Fruit fly (Drosophila melanogaster): Measurements from ENCODE around the gene CG11878.

The CG11878 gene

DNA sequence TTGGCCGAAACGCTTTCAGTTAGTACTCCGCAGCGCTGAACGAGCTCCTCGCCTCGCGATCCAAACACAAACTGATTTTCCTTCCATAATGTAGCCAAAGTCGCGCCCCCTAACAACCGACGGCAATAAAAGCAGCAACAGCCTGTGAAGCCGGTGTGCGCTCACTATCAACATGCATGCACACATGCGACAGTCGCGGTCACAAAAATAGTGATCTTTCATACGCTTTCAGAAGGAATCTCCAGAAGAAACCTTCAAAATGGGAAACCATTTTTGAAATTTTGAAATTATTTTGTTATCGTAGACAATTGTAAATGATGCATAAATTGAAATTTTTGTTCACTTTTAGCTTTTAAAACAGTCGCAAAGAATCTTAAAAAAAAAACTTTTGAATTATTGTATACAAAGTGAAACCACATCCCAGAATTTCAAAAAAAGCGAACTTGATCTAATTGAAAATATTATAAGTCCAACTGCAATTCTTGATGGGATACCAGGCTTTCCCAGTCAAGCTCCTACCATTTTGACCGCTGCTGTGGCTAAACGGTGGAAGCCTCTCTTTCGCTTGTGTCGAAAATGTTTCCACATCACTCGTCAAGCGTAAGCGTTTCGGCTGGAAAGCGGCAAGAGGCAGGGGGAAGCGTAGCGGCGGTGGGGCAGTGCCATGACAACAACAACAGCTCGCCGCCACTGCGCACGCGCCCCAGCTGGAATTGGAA, 41.2 kb upstream of the CG11878 start, which contains the start of gene Cad96Cb (continued):
- peak; percentile 38; the same call in 1 of the 3 replicates for TF ChIP-seq Mrtf (GFP tag; IDR thresholded peaks at IDR 0.05)
- peak; percentile 89 for TF ChIP-seq tin (GFP tag; optimal IDR thresholded peaks at IDR 0.05)
- peak; percentile 75 for TF ChIP-seq tx (GFP tag; optimal IDR thresholded peaks at IDR 0.05)
- peak; percentile 63 for TF ChIP-seq vvl (GFP tag; IDR thresholded peaks at IDR 0.05)
- TF ChIP-seq CG32767 (GFP tag; IDR thresholded peaks at IDR 0.05) = peak; percentile 77
- TF ChIP-seq CG10959 (GFP tag; IDR thresholded peaks at IDR 0.05) = peak; percentile 36
- peak; percentile 68 for TF ChIP-seq NK7.1 (GFP tag; optimal IDR thresholded peaks at IDR 0.05)
- peak; percentile 79 for TF ChIP-seq CG11695 (GFP tag; IDR thresholded peaks at IDR 0.05)
- peak; percentile 81 for TF ChIP-seq btn (GFP tag; optimal IDR thresholded peaks at IDR 0.05)
- no peak for TF ChIP-seq mld (GFP tag; IDR thresholded peaks at IDR 0.05; ENCODE audit: partially characterized antibody)
- peak; percentile 79 for TF ChIP-seq ind (GFP tag; optimal IDR thresholded peaks at IDR 0.05)
- TF ChIP-seq scrt (GFP tag; optimal IDR thresholded peaks at IDR 0.05) = peak; percentile 48
- TF ChIP-seq tll (GFP tag; optimal IDR thresholded peaks at IDR 0.05) = no peak
- TF ChIP-seq CG9876 (GFP tag; optimal IDR thresholded peaks at IDR 0.05) = peak; percentile 27
- no peak for TF ChIP-seq MTF-1 (GFP tag; optimal IDR thresholded peaks at IDR 0.05; ENCODE audit: borderline replicate concordance)
- peak; percentile 81 for TF ChIP-seq CG6689 (GFP tag; IDR thresholded peaks at IDR 0.05)
- TF ChIP-seq CG15073 (GFP tag; optimal IDR thresholded peaks at IDR 0.05) = peak; percentile 20
- peak; percentile 93 for TF ChIP-seq phol (tag; optimal IDR thresholded peaks at IDR 0.05)
- no peak for TF ChIP-seq Adf1 (GFP tag; IDR thresholded peaks at IDR 0.05)
- TF ChIP-seq CG9817 (tag; optimal IDR thresholded peaks at IDR 0.05) = peak; percentile 43
- peak; percentile 38 for TF ChIP-seq jing (GFP tag; optimal IDR thresholded peaks at IDR 0.05)
- peak; percentile 36; the same call in 2 of the 4 replicates for TF ChIP-seq Gug (GFP tag; IDR thresholded peaks at IDR 0.05)
- peak; percentile 78 for TF ChIP-seq twi (tag; optimal IDR thresholded peaks at IDR 0.05)
- peak; percentile 76 for TF ChIP-seq CG10431 (GFP tag; optimal IDR thresholded peaks at IDR 0.05)
- no peak for TF ChIP-seq CG10321 (GFP tag; IDR thresholded peaks at IDR 0.05)
- TF ChIP-seq pzg (GFP tag; optimal IDR thresholded peaks at IDR 0.05) = no peak
- peak; percentile 53 for TF ChIP-seq mam (GFP tag; optimal IDR thresholded peaks at IDR 0.05)
- peak; percentile 84 for TF ChIP-seq CG13775 (GFP tag; optimal IDR thresholded peaks at IDR 0.05)
- TF ChIP-seq ara (GFP tag; IDR thresholded peaks at IDR 0.05) = peak; percentile 65; the same call in 1 of the 2 replicates
- TF ChIP-seq CoRest (tag; optimal IDR thresholded peaks at IDR 0.05) = peak; percentile 90
- TF ChIP-seq TFAM (GFP tag; optimal IDR thresholded peaks at IDR 0.05) = peak; percentile 22
- TF ChIP-seq YL-1 (GFP tag; optimal IDR thresholded peaks at IDR 0.05) = peak; percentile 9
- TF ChIP-seq repo (GFP tag; optimal IDR thresholded peaks at IDR 0.05) = peak; percentile 25
- TF ChIP-seq Dad (GFP tag; optimal IDR thresholded peaks at IDR 0.05) = peak; percentile 64
- peak; percentile 35 for TF ChIP-seq slou (GFP tag; optimal IDR thresholded peaks at IDR 0.05)
- peak; percentile 80 for TF ChIP-seq kah (GFP tag; optimal IDR thresholded peaks at IDR 0.05)
- TF ChIP-seq salm (tag; optimal IDR thresholded peaks at IDR 0.05) = peak; percentile 77
- peak; percentile 78 for TF ChIP-seq Spps (tag; optimal IDR thresholded peaks at IDR 0.05)
- 0 out of 2 replicates have a peak, but pooled peaks have one; percentile 10 for TF ChIP-seq chm (GFP tag; IDR thresholded peaks at IDR 0.05)
- TF ChIP-seq Hr39 (optimal IDR thresholded peaks at IDR 0.05) = no peak
- peak; percentile 80 for TF ChIP-seq Atf3 (GFP tag; optimal IDR thresholded peaks at IDR 0.05)
- peak; percentile 38; the same call in 1 of the 3 replicates for TF ChIP-seq otp (GFP tag; IDR thresholded peaks at IDR 0.05)
- peak; percentile 92 for TF ChIP-seq CG4424 (GFP tag; optimal IDR thresholded peaks at IDR 0.05)
- peak; percentile 34 for TF ChIP-seq Hmx (GFP tag; optimal IDR thresholded peaks at IDR 0.05)
- TF ChIP-seq dimm (GFP tag; IDR thresholded peaks at IDR 0.05) = no peak
- peak; percentile 66 for TF ChIP-seq wor (GFP tag; IDR thresholded peaks at IDR 0.05)
- no peak for TF ChIP-seq CG13894 (tag; optimal IDR thresholded peaks at IDR 0.05)
- TF ChIP-seq CG9797 (GFP tag; optimal IDR thresholded peaks at IDR 0.05) = no peak
- no peak for TF ChIP-seq CG6272 (GFP tag; IDR thresholded peaks at IDR 0.05)
- TF ChIP-seq dati (GFP tag; IDR thresholded peaks at IDR 0.05) = no peak
- peak; percentile 69 for TF ChIP-seq Meics (GFP tag; optimal IDR thresholded peaks at IDR 0.05)
